Fruit fly (Drosophila melanogaster) whole organism, prepupa: ENCODE results near the gene Pi4KIIIalpha.

ENCODE experiments used
- Lpt ChIP-seq: fragments of 200-800 bp; sonication (Bioruptor generic); optimal IDR thresholded peaks from 3 replicates; lab custom pipeline; 2016; ENCODE audit warnings: missing biosample characterization, missing genetic modification characterization
- fkh ChIP-seq: fragments of 200-800 bp; sonication (Bioruptor generic); optimal IDR thresholded peaks from 3 replicates; lab custom pipeline; 2017; ENCODE audit warnings: missing biosample characterization, mild to moderate bottlenecking, missing genetic modification characterization, moderate library complexity

DNA sequence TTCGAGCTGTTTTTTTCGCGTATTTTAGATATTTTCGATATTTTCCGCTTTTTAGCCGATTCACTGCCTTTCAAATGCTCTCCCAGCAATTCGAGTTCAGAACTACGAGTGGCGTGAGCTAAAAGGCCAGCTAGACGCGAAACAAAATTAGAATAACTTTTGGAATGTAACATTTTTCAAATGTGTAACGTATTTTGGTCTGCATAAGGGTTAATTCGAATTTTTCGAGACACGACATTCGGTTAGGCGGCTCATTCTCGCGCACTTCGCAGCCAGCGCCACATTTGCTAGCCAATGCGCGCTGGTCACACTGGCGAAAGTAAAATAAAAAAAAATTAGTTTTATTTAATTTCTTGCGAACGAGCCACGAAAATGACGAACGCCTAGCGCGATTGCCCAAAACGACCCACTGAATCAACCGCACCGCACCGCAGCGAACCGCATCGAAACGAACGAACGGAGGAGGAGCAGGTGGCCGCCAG, at the start of gene Pi4KIIIalpha, which contains the start of gene brv3:
- no peak for TF ChIP-seq fkh (GFP tag; lab: Kevin White, UChicago)
- no peak for TF ChIP-seq Lpt (GFP tag; lab: Kevin White, UChicago)
